Fruit fly (Drosophila melanogaster) whole organism, prepupa: ENCODE results near the gene GABA-B-R3.
A peak's percentile ranks its signal among the peaks of the same experiment; 100 is the strongest.

Experiments
- CG10631 ChIP-seq: fragments of 200-800 bp; sonication (Bioruptor generic); optimal IDR thresholded peaks from 2 replicates; lab custom pipeline; 2016; ENCODE audit warnings: missing biosample characterization, missing genetic modification characterization
- CG11294 ChIP-seq: fragments of 200-800 bp; sonication (Bioruptor generic); IDR thresholded peaks from 2 replicates; pipeline ENCODE4 v1.3.6; 2022; ENCODE audit warnings: missing biosample characterization, missing genetic modification characterization
- CG11762 ChIP-seq: fragments of 200-800 bp; sonication (Bioruptor generic); optimal IDR thresholded peaks from 3 replicates; lab custom pipeline; 2016; ENCODE audit warnings: missing biosample characterization, missing genetic modification characterization; ENCODE audit not compliant: insufficient read depth
- CG11902 ChIP-seq: fragments of 200-800 bp; sonication (Bioruptor generic); optimal IDR thresholded peaks from 3 replicates; lab custom pipeline; 2016; ENCODE audit warnings: missing biosample characterization, missing genetic modification characterization
- CG15336 ChIP-seq: fragments of 200-800 bp; sonication (Bioruptor generic); IDR thresholded peaks from 2 replicates; pipeline ENCODE4 v1.3.6; 2022; ENCODE audit warnings: missing biosample characterization, missing genetic modification characterization
- CG31627 ChIP-seq: fragments of 200-800 bp; sonication (Bioruptor generic); optimal IDR thresholded peaks from 3 replicates; lab custom pipeline; 2016; ENCODE audit warnings: missing biosample characterization, missing genetic modification characterization
- CG34406 ChIP-seq: fragments of 200-800 bp; sonication (Bioruptor generic); optimal IDR thresholded peaks from 3 replicates; lab custom pipeline; 2016; ENCODE audit warnings: missing biosample characterization, missing genetic modification characterization
- CG4318 ChIP-seq: fragments of 200-800 bp; sonication (Bioruptor generic); optimal IDR thresholded peaks from 3 replicates; lab custom pipeline; 2017; ENCODE audit warnings: missing biosample characterization, mild to moderate bottlenecking, missing genetic modification characterization
- CG6163 ChIP-seq: fragments of 200-800 bp; sonication (Bioruptor generic); IDR thresholded peaks from 3 replicates; pipeline ENCODE4 v1.3.6; 2022; ENCODE audit warnings: missing biosample characterization, missing genetic modification characterization
- CG6276 ChIP-seq: fragments of 200-800 bp; sonication (Bioruptor generic); optimal IDR thresholded peaks from 2 replicates; lab custom pipeline; 2017; ENCODE audit warnings: missing biosample characterization, mild to moderate bottlenecking, missing genetic modification characterization
- CG6792 ChIP-seq: fragments of 200-800 bp; sonication (Bioruptor generic); optimal IDR thresholded peaks from 3 replicates; lab custom pipeline; 2016; ENCODE audit warnings: missing biosample characterization, missing genetic modification characterization
- CG8319 ChIP-seq: fragments of 200-800 bp; sonication (Bioruptor generic); optimal IDR thresholded peaks from 3 replicates; lab custom pipeline; 2016; ENCODE audit warnings: missing biosample characterization, missing genetic modification characterization
- CG9139 ChIP-seq: fragments of 200-800 bp; sonication (Bioruptor generic); optimal IDR thresholded peaks from 3 replicates; lab custom pipeline; 2017; ENCODE audit warnings: missing biosample characterization, mild to moderate bottlenecking, missing genetic modification characterization
- Eip78C ChIP-seq: fragments of 200-800 bp; sonication (Bioruptor generic); peaks from one replicate; lab custom pipeline; 2016; ENCODE audit warnings: missing biosample characterization, missing genetic modification characterization
- Ets21C ChIP-seq: fragments of 200-800 bp; sonication (Bioruptor generic); optimal IDR thresholded peaks from 3 replicates; lab custom pipeline; 2016; ENCODE audit warnings: missing biosample characterization, missing genetic modification characterization
- Ets96B ChIP-seq: fragments of 200-800 bp; optimal IDR thresholded peaks from 2 replicates; lab custom pipeline; 2019; ENCODE audit warnings: missing biosample characterization, mild to moderate bottlenecking, missing genetic modification characterization, moderate library complexity
- Gug ChIP-seq: fragments of 200-800 bp; sonication (Bioruptor generic); IDR thresholded peaks from 2 replicates; pipeline ENCODE4 v1.3.6; 2022; ENCODE audit warnings: missing biosample characterization, missing genetic modification characterization
- Hr38 ChIP-seq: sonication (Bioruptor generic); optimal IDR thresholded peaks from 2 replicates; lab custom pipeline; 2016; ENCODE audit warnings: missing biosample characterization, missing genetic modification characterization
- Hr39 ChIP-seq: fragments of 200-800 bp; sonication (Bioruptor generic); optimal IDR thresholded peaks from 2 replicates; lab custom pipeline; 2016; ENCODE audit warnings: missing biosample characterization, missing genetic modification characterization
- Hr4 ChIP-seq: fragments of 200-800 bp; sonication (Bioruptor generic); optimal IDR thresholded peaks from 3 replicates; lab custom pipeline; 2016; ENCODE audit warnings: missing biosample characterization, missing genetic modification characterization
- Met ChIP-seq: fragments of 200-800 bp; sonication (Bioruptor generic); optimal IDR thresholded peaks from 3 replicates; lab custom pipeline; 2016; ENCODE audit warnings: missing biosample characterization, missing genetic modification characterization
- Smox ChIP-seq: fragments of 200-800 bp; sonication (Bioruptor generic); optimal IDR thresholded peaks from 3 replicates; lab custom pipeline; 2016; ENCODE audit warnings: missing biosample characterization, missing genetic modification characterization
- Sox102F ChIP-seq: fragments of 200-800 bp; sonication (Bioruptor generic); optimal IDR thresholded peaks from 2 replicates; lab custom pipeline; 2016; ENCODE audit warnings: missing biosample characterization, mild to moderate bottlenecking, missing genetic modification characterization
- Sox15 ChIP-seq: fragments of 200-800 bp; sonication (Bioruptor generic); optimal IDR thresholded peaks from 3 replicates; lab custom pipeline; 2016; ENCODE audit warnings: missing biosample characterization, missing genetic modification characterization
- acj6 ChIP-seq: fragments of 200-800 bp; sonication (Bioruptor generic); optimal IDR thresholded peaks from 3 replicates; lab custom pipeline; 2016; ENCODE audit warnings: missing biosample characterization, missing genetic modification characterization
- cyc ChIP-seq: fragments of 200-800 bp; sonication (Bioruptor generic); optimal IDR thresholded peaks from 3 replicates; lab custom pipeline; 2016; ENCODE audit warnings: missing biosample characterization, missing genetic modification characterization
- dsx ChIP-seq: fragments of 200-800 bp; optimal IDR thresholded peaks from 3 replicates; lab custom pipeline; 2019; ENCODE audit warnings: missing biosample characterization, mild to moderate bottlenecking, missing genetic modification characterization, moderate library complexity; ENCODE audit not compliant: poor library complexity, severe bottlenecking
- eg ChIP-seq: fragments of 200-800 bp; sonication (Bioruptor generic); IDR thresholded peaks from 3 replicates; pipeline ENCODE4 v1.3.6; 2022; ENCODE audit warnings: missing biosample characterization, missing genetic modification characterization
- fd59A ChIP-seq: fragments of 200-800 bp; sonication (Bioruptor generic); optimal IDR thresholded peaks from 2 replicates; lab custom pipeline; 2017; ENCODE audit warnings: missing biosample characterization, mild to moderate bottlenecking, missing genetic modification characterization, missing genetic modification reagents
- fkh ChIP-seq: fragments of 200-800 bp; sonication (Bioruptor generic); optimal IDR thresholded peaks from 3 replicates; lab custom pipeline; 2017; ENCODE audit warnings: missing biosample characterization, mild to moderate bottlenecking, missing genetic modification characterization, moderate library complexity
- lz ChIP-seq: fragments of 200-800 bp; sonication (Bioruptor generic); optimal IDR thresholded peaks from 3 replicates; lab custom pipeline; 2016; ENCODE audit warnings: missing biosample characterization, missing genetic modification characterization
- pdm3 ChIP-seq: fragments of 200-800 bp; sonication (Bioruptor generic); optimal IDR thresholded peaks from 3 replicates; lab custom pipeline; 2016; ENCODE audit warnings: missing biosample characterization, missing genetic modification characterization
- salr ChIP-seq, 2 experiments: fragments of 200-800 bp; sonication (Bioruptor generic); optimal IDR thresholded peaks; 3 replicates each; lab custom pipeline; 2016 to 2018; ENCODE audit warnings: missing biosample characterization in 2 of 2, missing genetic modification characterization in 2 of 2, mild to moderate bottlenecking in 1 of 2
- ss ChIP-seq, 2 experiments: fragments of 200-800 bp; sonication (Bioruptor generic); optimal IDR thresholded peaks; 2 replicates in 1 of 2; 3 replicates in 1 of 2; lab custom pipeline; 2017 to 2018; ENCODE audit warnings: mild to moderate bottlenecking in 2 of 2, missing biosample characterization in 2 of 2, missing genetic modification characterization in 2 of 2, moderate library complexity in 1 of 2
- svp ChIP-seq: fragments of 200-800 bp; sonication (Bioruptor generic); peaks from one replicate; lab custom pipeline; 2016; ENCODE audit warnings: missing biosample characterization, missing genetic modification characterization
- topi ChIP-seq: fragments of 200-800 bp; sonication (Bioruptor generic); optimal IDR thresholded peaks from 3 replicates; lab custom pipeline; 2016; ENCODE audit warnings: missing biosample characterization, missing genetic modification characterization

Gene GABA-B-R3

dm6 chr2L:734120-734519, 15.6 kb upstream of the GABA-B-R3 start (continued):
- no peak for TF ChIP-seq fd59A (GFP tag; lab: Kevin White, UChicago)
- no peak for TF ChIP-seq CG31627 (GFP tag; lab: Kevin White, UChicago)
- TF ChIP-seq CG4318 (GFP tag; lab: Kevin White, UChicago) = peak; percentile 15
- no peak for TF ChIP-seq Ets96B (tag; lab: Kevin White, UChicago)
- TF ChIP-seq CG6792 (GFP tag; lab: Kevin White, UChicago) = no peak
- no peak for TF ChIP-seq CG11902
- no peak for TF ChIP-seq svp (GFP tag; lab: Kevin White, UChicago)
- TF ChIP-seq Hr4 = peak; percentile 23
- TF ChIP-seq CG15336 (GFP tag; lab: Robert Waterston, UW) = peak; percentile 68
- TF ChIP-seq CG6163 (GFP tag; lab: Robert Waterston, UW) = peak; percentile 62; the same call in 2 of the 3 replicates
- TF ChIP-seq ss (GFP tag; optimal IDR thresholded peaks at IDR 0.05; lab: Kevin White, UChicago) = no peak
- no peak for TF ChIP-seq CG9139 (GFP tag; lab: Kevin White, UChicago)
- TF ChIP-seq fkh (GFP tag; lab: Kevin White, UChicago) = no peak
- TF ChIP-seq CG34406 (GFP tag; lab: Kevin White, UChicago) = no peak
- peak; percentile 69 for TF ChIP-seq eg
- no peak for TF ChIP-seq Eip78C (GFP tag; lab: Kevin White, UChicago)
- no peak for TF ChIP-seq lz (GFP tag; lab: Kevin White, UChicago)
- TF ChIP-seq Sox102F (GFP tag; lab: Kevin White, UChicago) = no peak
- peak; percentile 57 for TF ChIP-seq Gug (GFP tag; lab: Robert Waterston, UW)

dm6 chr2L:735772-736171, 14.0 kb upstream of the GABA-B-R3 start:
- TF ChIP-seq Eip78C (GFP tag; lab: Kevin White, UChicago) (peak; percentile 48), topi (GFP tag; lab: Kevin White, UChicago) (no peak), CG6163 (GFP tag; lab: Robert Waterston, UW) (0 out of 3 replicates have a peak, but pooled peaks have one; percentile 26), CG11762 (no peak), Hr39 (GFP tag; lab: Kevin White, UChicago) (no peak), CG10631 (peak; percentile 5), CG15336 (GFP tag; lab: Robert Waterston, UW) (0 out of 2 replicates have a peak, but pooled peaks have one; percentile 20), pdm3 (GFP tag; lab: Kevin White, UChicago) (no peak), eg (peak; percentile 57; the same call in 1 of the 3 replicates)
- TF ChIP-seq, all 60 proteins: peak for 5

- TF ChIP-seq CG8319 (GFP tag; lab: Kevin White, UChicago) (no peak), dsx (GFP tag; lab: Kevin White, UChicago) (peak; percentile 60)
Measured at dm6 chr2L:740031-740430, 9.7 kb upstream of the GABA-B-R3 start.

dm6 chr2L:744295-744694, 5.5 kb upstream of the GABA-B-R3 start, which contains the start of gene Eaat2:
Gene Eaat2 (minus strand): TSS chr2L:744395.
- no peak for TF ChIP-seq dsx (GFP tag; lab: Kevin White, UChicago)
- no peak for TF ChIP-seq cyc (GFP tag; lab: Kevin White, UChicago)
- TF ChIP-seq Hr38 (GFP tag; lab: Kevin White, UChicago) = no peak
- no peak for TF ChIP-seq Ets96B (tag; lab: Kevin White, UChicago)
- no peak for TF ChIP-seq lz (GFP tag; lab: Kevin White, UChicago)
- no peak for TF ChIP-seq Hr4
- TF ChIP-seq CG11294 = no peak
- TF ChIP-seq acj6 = no peak
- no peak for TF ChIP-seq CG6276
- TF ChIP-seq Sox15 (GFP tag; lab: Kevin White, UChicago) = no peak
- no peak for TF ChIP-seq Smox (GFP tag; lab: Kevin White, UChicago)
- no peak for TF ChIP-seq Ets21C (GFP tag; lab: Kevin White, UChicago)
- TF ChIP-seq salr (GFP tag; optimal IDR thresholded peaks at IDR 0.05; lab: Kevin White, UChicago) = no peak
- no peak for TF ChIP-seq Met (GFP tag; lab: Kevin White, UChicago)
